Fruit fly (Drosophila melanogaster) whole organism, wandering third instar larva: ENCODE data around the gene CG42523.

Source experiments
- Dif ChIP-seq: fragments of 200-275, 200-300 bp; sonication (Bioruptor generic); optimal IDR thresholded peaks from 2 replicates; lab custom pipeline; 2018; ENCODE audit warnings: missing biosample characterization, missing genetic modification characterization; ENCODE audit not compliant: partially characterized antibody
- N ChIP-seq: fragments of >200 bp; optimal IDR thresholded peaks from 2 replicates; lab custom pipeline; 2018; ENCODE audit warnings: missing biosample characterization, missing external identifiers, missing genetic modification characterization
- Rel ChIP-seq, 2 experiments: fragments of 200-800 bp; sonication (Bioruptor generic) in 1 of 2; optimal IDR thresholded peaks; 2 replicates in 1 of 2; 3 replicates in 1 of 2; lab custom pipeline; 2016 to 2019; ENCODE audit warnings: mild to moderate bottlenecking in 2 of 2, missing biosample characterization in 2 of 2, missing genetic modification characterization in 2 of 2, moderate library complexity in 1 of 2
- Vsx2 ChIP-seq: fragments of 200-300, 225-300 bp; sonication (Bioruptor generic); optimal IDR thresholded peaks from 2 replicates; lab custom pipeline; 2018; ENCODE audit warnings: missing biosample characterization, missing genetic modification characterization; ENCODE audit not compliant: partially characterized antibody
- brk ChIP-seq: fragments of 200-800 bp; sonication (Bioruptor generic); optimal IDR thresholded peaks from 2 replicates; lab custom pipeline; 2016; ENCODE audit warnings: missing biosample characterization, mild to moderate bottlenecking, missing genetic modification characterization
- dl ChIP-seq, 2 experiments: fragments of 175-275, 200-275 bp in 1 of 2; fragments of 200-275 bp in 1 of 2; sonication (Bioruptor generic); optimal IDR thresholded peaks; lab custom pipeline; 2018; ENCODE audit warnings: mild to moderate bottlenecking in 2 of 2, missing biosample characterization in 2 of 2, missing genetic modification characterization in 2 of 2, moderate library complexity in 2 of 2; ENCODE audit not compliant: partially characterized antibody in 2 of 2, insufficient read depth in 1 of 2
- ey ChIP-seq: fragments of 200-800 bp; sonication (Bioruptor generic); optimal IDR thresholded peaks from 2 replicates; lab custom pipeline; 2016; ENCODE audit warnings: missing biosample characterization, missing genetic modification characterization
- fru ChIP-seq: fragments of 200-800 bp; sonication (Bioruptor generic); optimal IDR thresholded peaks from 3 replicates; lab custom pipeline; 2016; ENCODE audit warnings: missing biosample characterization, mild to moderate bottlenecking, missing genetic modification characterization
- jim ChIP-seq: fragments of 175-275, 200-325 bp; sonication (Bioruptor generic); optimal IDR thresholded peaks from 2 replicates; lab custom pipeline; 2016; ENCODE audit warnings: missing biosample characterization, mild to moderate bottlenecking, missing genetic modification characterization
- usp ChIP-seq: fragments of >200 bp; optimal IDR thresholded peaks from 2 replicates; lab custom pipeline; 2017; ENCODE audit warnings: missing biosample characterization, missing genetic modification characterization

DNA sequence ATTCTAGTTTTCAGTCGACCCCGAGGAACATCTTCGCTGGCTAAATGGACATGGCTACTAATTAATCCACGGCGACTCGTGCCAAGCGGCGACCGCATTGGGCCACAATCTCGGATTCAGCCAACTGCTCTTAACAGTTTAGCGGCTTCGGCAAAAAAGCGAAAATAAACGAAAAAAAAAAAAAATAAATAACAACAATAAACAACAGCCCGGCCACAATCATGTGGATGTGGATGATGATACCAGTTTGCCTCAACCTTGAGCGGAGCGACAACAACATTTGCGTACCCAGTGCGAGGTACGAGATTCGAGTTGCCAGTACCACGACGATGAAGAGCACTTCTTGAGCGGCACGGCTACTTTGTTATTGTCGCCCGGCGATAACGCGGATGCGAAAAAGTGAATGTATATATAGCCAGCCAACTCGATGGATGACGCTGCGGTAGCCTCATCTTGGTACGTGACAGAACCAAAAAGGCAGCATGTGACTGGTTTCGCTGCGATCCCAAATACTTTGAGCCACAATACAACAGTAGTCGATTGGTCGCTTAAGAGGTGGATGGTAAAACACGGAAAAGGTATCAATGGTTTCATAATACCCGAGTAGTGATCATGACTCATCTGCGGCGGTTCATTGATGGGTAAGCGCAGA is 45.4 kb downstream of the CG42523 start:
- TF ChIP-seq ey (GFP tag; lab: Kevin White, UChicago), result no peak
- TF ChIP-seq usp (GFP tag; lab: Kevin White, UChicago), result no peak
- no peak for TF ChIP-seq Vsx2 (GFP tag; lab: Kevin White, UChicago)
- no peak for TF ChIP-seq dl (GFP tag; optimal IDR thresholded peaks at IDR 0.05; lab: Kevin White, UChicago; ENCODE audit: insufficient read depth in 1 of 2, partially characterized antibody in 2 of 2)
- TF ChIP-seq Dif (GFP tag; lab: Kevin White, UChicago), result no peak
- TF ChIP-seq fru (GFP tag; lab: Kevin White, UChicago), result peak; percentile 29
- TF ChIP-seq N (GFP tag; lab: Kevin White, UChicago), result no peak
- TF ChIP-seq brk (GFP tag; lab: Kevin White, UChicago), result no peak
- no peak for TF ChIP-seq jim (GFP tag; lab: Kevin White, UChicago)
- TF ChIP-seq Rel (GFP tag; optimal IDR thresholded peaks at IDR 0.05; lab: Kevin White, UChicago), result no peak
- TF ChIP-seq Rel (tag; optimal IDR thresholded peaks at IDR 0.05; lab: Kevin White, UChicago), result no peak
